Worm (Caenorhabditis elegans): ENCODE measurements around the gene B0507.1.

Gene B0507.1

ce11 chrV:8792814-8793213 is 16.4 kb downstream of the B0507.1 start:
- TF ChIP-seq lsy-2 (tag; optimal IDR thresholded peaks at IDR 0.05) (no peak), madf-5 (GFP tag; IDR thresholded peaks at IDR 0.05) (no peak), hmg-1.1 (GFP tag; IDR thresholded peaks at IDR 0.05) (no peak), nhr-42 (GFP tag; IDR thresholded peaks at IDR 0.05) (no peak), zfp-2 (tag; optimal IDR thresholded peaks at IDR 0.05) (no peak), dmd-9 (GFP tag; IDR thresholded peaks at IDR 0.05) (no peak), lir-3 (tag; optimal IDR thresholded peaks at IDR 0.05) (no peak), nhr-76 (tag; optimal IDR thresholded peaks at IDR 0.05) (no peak), nhr-77 (tag; optimal IDR thresholded peaks at IDR 0.05) (no peak), mdt-29 (GFP tag; IDR thresholded peaks at IDR 0.05) (no peak), hlh-11 (tag; optimal IDR thresholded peaks at IDR 0.05) (no peak), mep-1 (tag; optimal IDR thresholded peaks at IDR 0.05) (no peak), ceh-44 (GFP tag; IDR thresholded peaks at IDR 0.05) (no peak), mes-2 (tag; optimal IDR thresholded peaks at IDR 0.05; ENCODE audit: poor library complexity, severe bottlenecking) (no peak), mxl-2 (GFP tag; conservative IDR thresholded peaks at IDR 0.05) (no peak), nhr-48 (tag; optimal IDR thresholded peaks at IDR 0.05) (no peak), arid-1 (GFP tag; conservative IDR thresholded peaks at IDR 0.05) (no peak), F37D6.2 (tag; optimal IDR thresholded peaks at IDR 0.05) (no peak), saeg-2 (GFP tag; IDR thresholded peaks at IDR 0.05) (no peak)

ce11 chrV:8795499-8795898 is 19.1 kb downstream of the B0507.1 start:
- no peak for TF ChIP-seq daf-16 (GFP tag; optimal IDR thresholded peaks at IDR 0.05)
- TF ChIP-seq daf-16 (tag; optimal IDR thresholded peaks at IDR 0.05), result peak; percentile 79
- peak; percentile 78 for TF ChIP-seq nhr-28 (tag; optimal IDR thresholded peaks at IDR 0.05)
- TF ChIP-seq pqm-1 (tag; optimal IDR thresholded peaks at IDR 0.05), result peak; percentile 59
- TF ChIP-seq spr-1 (tag; optimal IDR thresholded peaks at IDR 0.05), result no peak
- no peak for TF ChIP-seq nhr-41 (GFP tag; IDR thresholded peaks at IDR 0.05)
- TF ChIP-seq hlh-11 (tag; optimal IDR thresholded peaks at IDR 0.05), result peak; percentile 27

ce11 chrV:8796246-8796645 is 19.9 kb downstream of the B0507.1 start:
- no peak for TF ChIP-seq mxl-3 (GFP tag; optimal IDR thresholded peaks at IDR 0.05)
- no peak for TF ChIP-seq spr-3 (GFP tag; optimal IDR thresholded peaks at IDR 0.05)
- TF ChIP-seq tag-97 (GFP tag; IDR thresholded peaks at IDR 0.05), result no peak
- TF ChIP-seq daf-12 (tag; optimal IDR thresholded peaks at IDR 0.05), result no peak
- TF ChIP-seq ztf-7 (tag; optimal IDR thresholded peaks at IDR 0.05), result no peak
- TF ChIP-seq aha-1 (tag), result no peak
- TF ChIP-seq hmg-1.1 (GFP tag; IDR thresholded peaks at IDR 0.05), result no peak
- no peak for TF ChIP-seq aly-2 (tag; optimal IDR thresholded peaks at IDR 0.05)
- no peak for TF ChIP-seq nhr-102 (tag; optimal IDR thresholded peaks at IDR 0.05)
- TF ChIP-seq ceh-28 (tag; optimal IDR thresholded peaks at IDR 0.05), result no peak
- peak; percentile 56; the same call in 1 of the 2 replicates for TF ChIP-seq php-3 (GFP tag; IDR thresholded peaks at IDR 0.05)
- TF ChIP-seq nhr-25 (tag; optimal IDR thresholded peaks at IDR 0.05; ENCODE audit: borderline replicate concordance, insufficient read depth), result no peak
- TF ChIP-seq spr-1 (tag; optimal IDR thresholded peaks at IDR 0.05), result no peak
- TF ChIP-seq daf-16 (GFP tag; optimal IDR thresholded peaks at IDR 0.05), result no peak
- peak; percentile 9 for TF ChIP-seq daf-16 (tag; optimal IDR thresholded peaks at IDR 0.05)
- no peak for TF ChIP-seq F49E8.2 (tag; optimal IDR thresholded peaks at IDR 0.05; ENCODE audit: borderline replicate concordance)
- peak; percentile 30 for TF ChIP-seq hlh-11 (tag; optimal IDR thresholded peaks at IDR 0.05)
- no peak for TF ChIP-seq Y48G9A.11 (GFP tag; IDR thresholded peaks at IDR 0.05)
- TF ChIP-seq lin-13 (GFP tag; optimal IDR thresholded peaks at IDR 0.05), result no peak
- no peak for TF ChIP-seq fos-1 (tag; optimal IDR thresholded peaks at IDR 0.05)
- TF ChIP-seq zip-2 (tag; optimal IDR thresholded peaks at IDR 0.05), result no peak
- TF ChIP-seq nhr-111 (GFP tag; optimal IDR thresholded peaks at IDR 0.05), result no peak
- no peak for TF ChIP-seq lin-1 (GFP tag; IDR thresholded peaks at IDR 0.05)
- no peak for TF ChIP-seq ceh-20 (GFP tag; IDR thresholded peaks at IDR 0.05)
- no peak for TF ChIP-seq egl-43 (GFP tag; IDR thresholded peaks at IDR 0.05)
- peak; percentile 34 for TF ChIP-seq pqm-1 (tag; optimal IDR thresholded peaks at IDR 0.05)
- TF ChIP-seq dve-1 (tag; optimal IDR thresholded peaks at IDR 0.05; ENCODE audit: insufficient read depth), result no peak
- no peak for TF ChIP-seq snpc-4 (tag; optimal IDR thresholded peaks at IDR 0.05)
- TF ChIP-seq hif-1 (tag; optimal IDR thresholded peaks at IDR 0.05), result no peak
- no peak for TF ChIP-seq set-16 (GFP tag; IDR thresholded peaks at IDR 0.05)
